Worm (Caenorhabditis elegans) whole organism, L4 larva: ENCODE results near the gene srsx-35.

Experiments
- ama-1 ChIP-seq: fragments of 150-350 bp; optimal IDR thresholded peaks from 2 replicates; lab custom pipeline; 2014; ENCODE audit warnings: inconsistent platforms, mixed read lengths
- attf-4 ChIP-seq: sonication (generic microtip); optimal IDR thresholded peaks from 3 replicates; lab custom pipeline; 2017; ENCODE audit warnings: missing biosample characterization, missing genetic modification characterization

DNA sequence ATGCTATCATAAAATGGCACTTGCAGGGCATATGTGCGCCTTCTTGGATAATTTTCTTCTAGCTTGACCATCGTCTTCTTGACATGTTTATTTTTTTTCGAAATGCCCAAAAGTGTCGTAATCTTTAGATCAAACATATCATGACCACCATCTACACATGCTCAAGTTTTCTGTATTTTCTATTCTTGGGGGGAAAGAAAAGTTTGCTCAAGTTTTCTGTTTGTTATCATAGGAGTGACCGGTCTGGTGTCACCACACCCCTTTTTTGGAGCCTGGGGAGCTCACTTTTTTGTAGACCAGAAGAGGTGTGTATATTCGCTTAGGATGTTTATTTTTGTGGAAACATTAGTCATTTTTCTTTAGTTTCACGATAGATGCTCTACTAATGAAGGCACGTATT lies 4.2 kb downstream of the srsx-35 start, which contains the start of gene klf-2:
- TF ChIP-seq ama-1 (lab: Kevin White, UChicago) (no peak), attf-4 (tag; lab: Kevin White, UChicago) (no peak)
